Fruit fly (Drosophila melanogaster) whole organism, adult: Measurements from ENCODE around the gene P58IPK.

Experiments used
- CG7101 ChIP-seq: fragments of 200-800 bp; sonication (Bioruptor generic); optimal IDR thresholded peaks from 2 replicates; lab custom pipeline; 2018; ENCODE audit warnings: missing biosample characterization, mild to moderate bottlenecking, missing genetic modification characterization, moderate library complexity
- Clk ChIP-seq: fragments of 200-800 bp; sonication (Bioruptor generic); optimal IDR thresholded peaks from 2 replicates; lab custom pipeline; 2017; ENCODE audit warnings: missing biosample characterization, missing genetic modification characterization
- Hr96 ChIP-seq: fragments of 200-800 bp; sonication (Bioruptor generic); optimal IDR thresholded peaks from 2 replicates; lab custom pipeline; 2016; ENCODE audit warnings: missing biosample characterization, missing genetic modification characterization
- bab1 ChIP-seq: fragments of 200-800 bp; sonication (Bioruptor generic); optimal IDR thresholded peaks from 3 replicates; lab custom pipeline; 2019; ENCODE audit warnings: missing biosample characterization, mild to moderate bottlenecking, missing genetic modification characterization, moderate library complexity
- cic ChIP-seq: fragments of 200-800 bp; sonication (Bioruptor generic); optimal IDR thresholded peaks from 2 replicates; lab custom pipeline; 2017; ENCODE audit warnings: missing biosample characterization, mild to moderate bottlenecking, missing genetic modification characterization, moderate library complexity
- cnc ChIP-seq, 2 experiments: fragments of >200 bp; optimal IDR thresholded peaks; 2 replicates each; lab custom pipeline; 2017
- ovo ChIP-seq: fragments of 200-800 bp; sonication (Bioruptor generic); optimal IDR thresholded peaks from 2 replicates; lab custom pipeline; 2016; ENCODE audit warnings: missing biosample characterization, missing genetic modification characterization
- pad ChIP-seq: fragments of 200-800 bp; sonication (Bioruptor generic); optimal IDR thresholded peaks from 3 replicates; lab custom pipeline; 2017; ENCODE audit warnings: missing biosample characterization, missing genetic modification characterization, mild to moderate bottlenecking, moderate library complexity, missing genetic modification reagents
- toe ChIP-seq: fragments of 200-800 bp; sonication (Bioruptor generic); optimal IDR thresholded peaks from 2 replicates; lab custom pipeline; 2016; ENCODE audit warnings: missing biosample characterization, missing genetic modification characterization

DNA sequence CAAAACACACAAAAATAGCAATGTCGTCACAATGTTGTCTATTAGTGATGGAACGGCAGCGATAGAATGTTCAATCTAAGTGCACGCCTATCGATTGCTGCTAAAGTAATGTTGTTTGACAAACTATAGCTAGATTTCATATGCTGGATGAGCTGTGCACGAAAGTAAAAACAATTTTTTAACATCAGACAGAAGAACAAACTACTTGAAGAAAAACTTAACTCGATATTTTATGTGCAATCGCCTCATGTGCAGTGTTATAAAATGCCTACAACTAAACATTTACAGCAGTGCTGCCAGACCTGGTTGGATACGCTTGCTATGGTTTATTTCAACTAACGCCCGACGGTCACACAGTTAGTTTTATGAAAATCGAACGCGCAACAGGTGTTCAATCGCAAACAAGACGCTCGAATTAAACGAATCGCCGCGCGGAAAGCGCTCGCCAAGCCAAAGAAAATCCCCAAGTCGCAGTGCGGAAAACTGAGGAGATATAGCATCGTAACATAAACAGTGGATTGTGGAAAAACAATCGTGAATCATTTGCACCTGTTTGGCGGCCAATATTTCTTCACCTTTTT is 4.3 kb downstream of the P58IPK start, which contains the start of the genes bocks and CG8312:
- peak; percentile 38 for TF ChIP-seq Clk (GFP tag; lab: Kevin White, UChicago)
- TF ChIP-seq CG7101 (tag; lab: Kevin White, UChicago) = peak; percentile 61
- TF ChIP-seq toe (GFP tag; lab: Kevin White, UChicago) = peak; percentile 59
- peak; percentile 83 for TF ChIP-seq bab1 (GFP tag; lab: Kevin White, UChicago)
- TF ChIP-seq ovo (GFP tag; lab: Kevin White, UChicago) = peak; percentile 38
- TF ChIP-seq cnc (optimal IDR thresholded peaks at IDR 0.05; lab: Kevin White, UChicago) = no peak
- peak; percentile 62 for TF ChIP-seq cic
- TF ChIP-seq Hr96 = no peak
- peak; percentile 61 for TF ChIP-seq pad (GFP tag; lab: Kevin White, UChicago)
